Worm (Caenorhabditis elegans) whole organism, L1 larva: Measurements from ENCODE around the gene aqp-5.

Experiments used
- C16A3.4 ChIP-seq: fragments of 150-350 bp; optimal IDR thresholded peaks from 2 replicates; lab custom pipeline; 2014; ENCODE audit warnings: missing biosample characterization, missing genetic modification characterization
- C34B4.2 ChIP-seq: sonication (generic microtip); optimal IDR thresholded peaks from 2 replicates; lab custom pipeline; 2017; ENCODE audit warnings: mild to moderate bottlenecking, missing genetic modification characterization, missing compliant biosample characterization
- F16B12.6 ChIP-seq: fragments of 150-350 bp; optimal IDR thresholded peaks from 2 replicates; lab custom pipeline; 2014; ENCODE audit warnings: missing biosample characterization, missing genetic modification characterization
- aha-1 ChIP-seq: fragments of 150-350 bp; optimal IDR thresholded peaks from 2 replicates; lab custom pipeline; 2014; ENCODE audit warnings: missing biosample characterization, missing genetic modification characterization
- alr-1 ChIP-seq: fragments of 200-800 bp; sonication (Bioruptor generic); optimal IDR thresholded peaks from 2 replicates; lab custom pipeline; 2018; ENCODE audit warnings: borderline replicate concordance, mild to moderate bottlenecking, missing genetic modification characterization, missing compliant biosample characterization
- ama-1 ChIP-seq: fragments of 150-350 bp; optimal IDR thresholded peaks from 2 replicates; lab custom pipeline; 2014
- blmp-1 ChIP-seq: fragments of 150-350 bp; optimal IDR thresholded peaks from 2 replicates; lab custom pipeline; 2014; ENCODE audit warnings: missing biosample characterization, missing genetic modification characterization
- ceh-88 ChIP-seq: fragments of 200-800 bp; sonication (Bioruptor generic); IDR thresholded peaks from 2 replicates; pipeline ENCODE4 v1.3.6; 2022; ENCODE audit warnings: missing genetic modification characterization, missing compliant biosample characterization
- ceh-90 ChIP-seq: sonication (generic microtip); optimal IDR thresholded peaks from 2 replicates; lab custom pipeline; 2016; ENCODE audit warnings: missing genetic modification characterization, missing compliant biosample characterization
- dpl-1 ChIP-seq, 3 experiments: fragments of 150-350 bp in 2 of 3; sonication (generic microtip) in 1 of 3; optimal IDR thresholded peaks; 2 replicates each; lab custom pipeline; 2014 to 2017; ENCODE audit warnings: missing biosample characterization in 3 of 3, missing genetic modification characterization in 3 of 3, missing genetic modification reagents in 3 of 3
- efl-3 ChIP-seq: fragments of 200-800 bp; sonication (Bioruptor generic); optimal IDR thresholded peaks from 2 replicates; lab custom pipeline; 2018; ENCODE audit warnings: mild to moderate bottlenecking, missing genetic modification characterization, missing compliant biosample characterization
- egl-13 ChIP-seq: sonication (generic microtip); optimal IDR thresholded peaks from 2 replicates; lab custom pipeline; 2016; ENCODE audit warnings: missing genotype, missing genetic modification reagents, missing genetic modification characterization, missing compliant biosample characterization
- egl-27 ChIP-seq, 2 experiments: fragments of 150-350 bp in 1 of 2; sonication (generic microtip); optimal IDR thresholded peaks; 3 replicates each; lab custom pipeline; 2017 to 2018; ENCODE audit warnings: missing biosample characterization in 2 of 2, missing genetic modification characterization in 2 of 2, missing genetic modification reagents in 2 of 2
- fkh-10 ChIP-seq: sonication (generic microtip); optimal IDR thresholded peaks from 2 replicates; lab custom pipeline; 2017; ENCODE audit warnings: missing biosample characterization, missing genetic modification reagents, missing genetic modification characterization
- fkh-4 ChIP-seq: sonication (generic microtip); optimal IDR thresholded peaks from 2 replicates; lab custom pipeline; 2016; ENCODE audit warnings: missing compliant biosample characterization, missing genetic modification characterization, borderline replicate concordance
- hlh-17 ChIP-seq: fragments of 200-800 bp; sonication (Bioruptor generic); optimal IDR thresholded peaks from 2 replicates; lab custom pipeline; 2018; ENCODE audit warnings: missing genetic modification characterization, mild to moderate bottlenecking, missing compliant biosample characterization, moderate library complexity, borderline replicate concordance
- hpl-2 ChIP-seq: fragments of 150-350 bp; optimal IDR thresholded peaks from 2 replicates; lab custom pipeline; 2014; ENCODE audit warnings: missing biosample characterization, missing genetic modification reagents, missing genetic modification characterization
- lin-14 ChIP-seq: fragments of 200-800 bp; sonication (Bioruptor generic); optimal IDR thresholded peaks from 2 replicates; lab custom pipeline; 2018; ENCODE audit warnings: mild to moderate bottlenecking, missing genetic modification characterization, moderate library complexity, missing compliant biosample characterization
- lin-35 ChIP-seq, 2 experiments: fragments of 150-350 bp; optimal IDR thresholded peaks; 2 replicates each; lab custom pipeline; 2014; ENCODE audit warnings: missing biosample characterization in 2 of 2, missing genetic modification characterization in 2 of 2, missing genetic modification reagents in 2 of 2
- lin-39 ChIP-seq: fragments of 150-350 bp; optimal IDR thresholded peaks from 2 replicates; lab custom pipeline; 2014; ENCODE audit warnings: missing biosample characterization, missing genetic modification reagents, missing genetic modification characterization
- lsy-2 ChIP-seq, 2 experiments: fragments of 150-350 bp; optimal IDR thresholded peaks; 2 replicates each; lab custom pipeline; 2014; ENCODE audit warnings: missing biosample characterization in 2 of 2, missing genetic modification characterization in 2 of 2
- mab-9 ChIP-seq: fragments of 200-800 bp; sonication (Bioruptor generic); IDR thresholded peaks from 2 replicates; pipeline ENCODE4 v1.3.6; 2022; ENCODE audit warnings: missing genetic modification reagents, missing genetic modification characterization, missing compliant biosample characterization
- nhr-11 ChIP-seq: fragments of 150-350 bp; optimal IDR thresholded peaks from 2 replicates; lab custom pipeline; 2014; ENCODE audit warnings: missing biosample characterization, missing genetic modification characterization
- nhr-20 ChIP-seq: sonication (generic microtip); optimal IDR thresholded peaks from 2 replicates; lab custom pipeline; 2016; ENCODE audit warnings: mild to moderate bottlenecking, missing genetic modification characterization, missing compliant biosample characterization
- nhr-47 ChIP-seq: sonication (generic microtip); optimal IDR thresholded peaks from 2 replicates; lab custom pipeline; 2016; ENCODE audit warnings: mild to moderate bottlenecking, missing genetic modification characterization, moderate library complexity, missing compliant biosample characterization
- nhr-71 ChIP-seq: sonication (generic microtip); optimal IDR thresholded peaks from 2 replicates; lab custom pipeline; 2016; ENCODE audit warnings: mild to moderate bottlenecking, missing genetic modification characterization, moderate library complexity, missing compliant biosample characterization
- nhr-77 ChIP-seq: fragments of 150-350 bp; optimal IDR thresholded peaks from 2 replicates; lab custom pipeline; 2014; ENCODE audit warnings: missing biosample characterization, missing genetic modification characterization
- nhr-84 ChIP-seq: sonication (generic microtip); optimal IDR thresholded peaks from 2 replicates; lab custom pipeline; 2017; ENCODE audit warnings: missing biosample characterization, missing genetic modification characterization
- rnt-1 ChIP-seq: sonication (generic microtip); optimal IDR thresholded peaks from 2 replicates; lab custom pipeline; 2016; ENCODE audit warnings: mild to moderate bottlenecking, missing genetic modification characterization, moderate library complexity, missing compliant biosample characterization
- skn-1 ChIP-seq: fragments of 150-350 bp; optimal IDR thresholded peaks from 2 replicates; lab custom pipeline; 2014; ENCODE audit warnings: missing biosample characterization, missing genetic modification characterization
- snpc-4 ChIP-seq: fragments of 150-350 bp; optimal IDR thresholded peaks from 2 replicates; lab custom pipeline; 2014; ENCODE audit warnings: missing biosample characterization, missing genetic modification characterization
- sox-4 ChIP-seq: sonication (generic microtip); optimal IDR thresholded peaks from 2 replicates; lab custom pipeline; 2016; ENCODE audit warnings: missing genetic modification characterization, missing compliant biosample characterization
- sup-37 ChIP-seq: fragments of 200-800 bp; sonication (Bioruptor generic); optimal IDR thresholded peaks from 2 replicates; lab custom pipeline; 2018; ENCODE audit warnings: mild to moderate bottlenecking, missing genetic modification characterization, missing compliant biosample characterization
- swsn-7 ChIP-seq: sonication (generic microtip); optimal IDR thresholded peaks from 2 replicates; lab custom pipeline; 2016; ENCODE audit warnings: missing genetic modification characterization, missing compliant biosample characterization
- tbx-2 ChIP-seq: sonication (generic microtip); optimal IDR thresholded peaks from 2 replicates; lab custom pipeline; 2016; ENCODE audit warnings: missing genetic modification characterization, missing compliant biosample characterization
- unc-130 ChIP-seq: fragments of 150-350 bp; optimal IDR thresholded peaks from 2 replicates; lab custom pipeline; 2017; ENCODE audit warnings: missing biosample characterization, missing genetic modification characterization, inconsistent platforms
- unc-30 ChIP-seq: sonication (generic microtip); optimal IDR thresholded peaks from 2 replicates; lab custom pipeline; 2017; ENCODE audit warnings: missing biosample characterization, missing genetic modification characterization
- unc-62 ChIP-seq: fragments of 150-350 bp; optimal IDR thresholded peaks from 2 replicates; lab custom pipeline; 2014; ENCODE audit warnings: missing biosample characterization, missing genetic modification reagents, missing genetic modification characterization
- unc-86 ChIP-seq: sonication (generic microtip); optimal IDR thresholded peaks from 2 replicates; lab custom pipeline; 2016; ENCODE audit warnings: missing genetic modification characterization, missing compliant biosample characterization
- vab-15 ChIP-seq: sonication (generic microtip); optimal IDR thresholded peaks from 2 replicates; lab custom pipeline; 2017; ENCODE audit warnings: missing genotype, mild to moderate bottlenecking, missing genetic modification characterization, missing compliant biosample characterization
- zag-1 ChIP-seq: fragments of 150-350 bp; optimal IDR thresholded peaks from 2 replicates; lab custom pipeline; 2014; ENCODE audit warnings: missing biosample characterization, missing genetic modification characterization
- zip-4 ChIP-seq: fragments of 200-800 bp; sonication (Bioruptor generic); optimal IDR thresholded peaks from 2 replicates; lab custom pipeline; 2018; ENCODE audit warnings: mild to moderate bottlenecking, missing genetic modification characterization, moderate library complexity, missing compliant biosample characterization
- ztf-11 ChIP-seq, 2 experiments: sonication (generic microtip); optimal IDR thresholded peaks; 2 replicates each; lab custom pipeline; 2016 to 2017; ENCODE audit warnings: missing genetic modification characterization in 2 of 2, missing biosample characterization in 1 of 2, missing compliant biosample characterization in 1 of 2
- ztf-4 ChIP-seq: fragments of 150-350 bp; optimal IDR thresholded peaks from 2 replicates; lab custom pipeline; 2014; ENCODE audit warnings: missing biosample characterization, missing genetic modification characterization

The aqp-5 gene

DNA sequence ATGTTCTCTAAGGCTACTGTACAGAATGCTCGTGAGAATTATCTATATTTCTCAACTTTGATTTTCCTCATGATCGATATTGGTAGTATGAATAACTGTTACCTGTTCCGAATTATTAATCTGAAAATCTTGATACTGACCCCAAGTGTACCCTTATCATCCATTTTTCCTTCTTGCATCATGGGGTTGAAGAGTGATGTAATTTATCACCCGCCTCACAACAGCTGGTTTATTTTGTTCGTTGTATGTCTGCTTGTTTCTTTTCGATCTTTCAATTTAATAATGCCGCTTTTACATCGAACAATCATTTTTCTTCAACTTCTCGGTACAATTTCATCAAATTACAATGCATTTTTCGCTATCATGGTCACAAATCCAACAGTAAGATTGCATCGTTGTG, 17.3 kb downstream of the aqp-5 start, which contains the start of gene C35A5.6:
C35A5.6 (plus strand) TSS at position 283 of the 400 bp plus-strand sequence.
- TF ChIP-seq skn-1 (tag; lab: Kevin White, UChicago), result peak; percentile 4
- peak; percentile 5 for TF ChIP-seq nhr-20 (tag; lab: Kevin White, UChicago)
- peak; percentile 20 for TF ChIP-seq nhr-71 (tag; lab: Kevin White, UChicago)
- no peak for TF ChIP-seq tbx-2 (tag; lab: Kevin White, UChicago)
- peak; percentile 30 for TF ChIP-seq lin-14 (GFP tag; lab: Kevin White, UChicago)
- TF ChIP-seq rnt-1 (tag; lab: Kevin White, UChicago), result peak; percentile 22
- peak; percentile 30 for TF ChIP-seq blmp-1 (tag; lab: Kevin White, UChicago)
- TF ChIP-seq unc-130 (tag; lab: Kevin White, UChicago), result no peak

DNA sequence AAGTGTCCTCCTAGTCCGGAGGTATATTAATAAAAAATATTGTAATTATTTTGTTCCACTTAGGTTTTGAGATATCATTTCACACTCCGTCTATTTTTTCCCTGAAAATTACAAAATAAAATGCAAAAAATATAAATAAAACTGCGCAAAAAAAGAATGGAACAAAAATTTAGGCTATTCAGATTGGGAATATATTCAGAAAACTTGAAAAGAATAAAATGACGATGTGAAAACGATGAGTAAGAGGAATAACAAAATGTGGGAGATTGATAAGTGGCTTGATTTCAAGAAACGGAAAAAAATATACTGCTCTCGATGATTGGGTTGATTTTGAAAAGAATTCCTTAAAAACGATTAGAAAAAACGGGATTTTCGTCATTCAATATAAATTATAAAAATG, 22.7 kb downstream of the aqp-5 start, which contains the start of gene dmsr-8:
dmsr-8 (minus strand) TSS at position 101 of the 400 bp plus-strand sequence.
- TF ChIP-seq fkh-4 (no peak), nhr-11 (no peak), efl-3 (GFP tag; lab: Kevin White, UChicago) (no peak), unc-86 (tag; lab: Kevin White, UChicago) (no peak), dpl-1 (GFP tag; optimal IDR thresholded peaks at IDR 0.05; lab: Kevin White, UChicago) (no peak), sup-37 (GFP tag; lab: Kevin White, UChicago) (no peak), ama-1 (lab: Kevin White, UChicago) (no peak), F16B12.6 (tag; lab: Kevin White, UChicago) (no peak), ztf-4 (tag; lab: Kevin White, UChicago) (no peak), swsn-7 (tag; lab: Kevin White, UChicago) (no peak), nhr-47 (tag; lab: Kevin White, UChicago) (no peak), C16A3.4 (tag; lab: Kevin White, UChicago) (no peak), hlh-17 (GFP tag; lab: Kevin White, UChicago) (no peak), ztf-11 (tag; optimal IDR thresholded peaks at IDR 0.05; lab: Kevin White, UChicago) (no peak), tbx-2 (tag; lab: Kevin White, UChicago) (no peak), egl-27 (tag; optimal IDR thresholded peaks at IDR 0.05; lab: Kevin White, UChicago) (no peak), unc-62 (GFP tag; lab: Kevin White, UChicago) (no peak)

DNA sequence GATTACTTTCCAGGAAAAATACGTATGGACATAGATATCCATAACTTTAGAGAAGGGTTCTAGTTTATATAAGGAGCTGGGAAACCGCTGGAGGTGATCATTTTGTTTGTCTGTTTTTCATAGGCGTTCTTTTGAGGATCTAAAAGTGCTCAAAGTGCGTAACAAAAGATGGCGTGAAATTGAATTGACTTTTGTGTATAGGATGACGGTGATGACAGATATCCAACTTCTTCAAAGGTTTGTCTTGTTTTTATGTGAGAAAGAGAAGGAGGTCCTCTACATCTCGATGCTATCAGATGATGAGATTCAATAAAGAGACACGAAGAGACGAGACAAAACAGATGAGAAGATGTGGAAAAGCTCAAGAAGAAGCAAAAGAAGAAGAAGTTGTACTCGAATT, 25.2 kb downstream of the aqp-5 start:
- TF ChIP-seq lin-14 (GFP tag; lab: Kevin White, UChicago), result peak; percentile 24
- TF ChIP-seq fkh-10 (GFP tag; lab: Kevin White, UChicago), result peak; percentile 51
- TF ChIP-seq nhr-71 (tag; lab: Kevin White, UChicago), result no peak

DNA sequence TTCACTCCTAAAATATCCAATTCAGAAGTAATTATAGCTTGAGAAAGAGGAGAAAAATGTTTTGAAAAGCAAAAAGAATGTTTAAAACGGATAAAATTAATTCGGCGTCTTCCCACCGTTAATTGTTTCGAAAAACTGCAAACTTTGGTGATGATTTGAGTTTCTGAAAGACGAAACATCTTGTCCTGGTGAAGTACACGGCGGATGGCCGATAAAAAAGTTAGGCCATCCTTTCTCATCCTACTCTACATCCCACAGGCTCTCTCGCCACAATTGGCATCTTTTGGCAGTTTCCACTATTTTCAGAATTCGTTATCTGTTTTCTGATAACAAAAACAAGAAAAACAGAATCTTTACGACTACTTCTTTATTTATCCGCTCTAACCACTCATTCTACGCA, 34.4 kb downstream of the aqp-5 start, which contains the start of the genes C35A5.8 and hda-11:
C35A5.8 (minus strand) TSS at position 7 of the 400 bp plus-strand sequence.
hda-11 (plus strand) TSS at position 283 of the 400 bp plus-strand sequence.
- no peak for TF ChIP-seq nhr-77 (tag; lab: Kevin White, UChicago)
- TF ChIP-seq nhr-47 (tag; lab: Kevin White, UChicago), result peak; percentile 91
- TF ChIP-seq alr-1, result no peak
- peak; percentile 74 for TF ChIP-seq lin-14 (GFP tag; lab: Kevin White, UChicago)
- TF ChIP-seq mab-9 (GFP tag; lab: Robert Waterston, UW), result peak; percentile 70
- TF ChIP-seq zip-4 (GFP tag; lab: Kevin White, UChicago), result peak; percentile 6
- TF ChIP-seq ama-1 (lab: Kevin White, UChicago), result no peak
- no peak for TF ChIP-seq unc-30
- TF ChIP-seq lin-35 (GFP tag; optimal IDR thresholded peaks at IDR 0.05; lab: Kevin White, UChicago), result peak; percentile 71 to 74
- TF ChIP-seq egl-13 (tag; lab: Kevin White, UChicago), result peak; percentile 84
- TF ChIP-seq zag-1 (tag; lab: Kevin White, UChicago), result no peak
- TF ChIP-seq hlh-17 (GFP tag; lab: Kevin White, UChicago), result no peak
- TF ChIP-seq C34B4.2 (tag; lab: Kevin White, UChicago), result no peak
- TF ChIP-seq vab-15 (tag; lab: Kevin White, UChicago), result no peak
- TF ChIP-seq unc-86 (tag; lab: Kevin White, UChicago), result peak; percentile 59
- TF ChIP-seq sox-4, result peak; percentile 89
- TF ChIP-seq lsy-2 (tag; optimal IDR thresholded peaks at IDR 0.05; lab: Kevin White, UChicago), result peak; percentile 54 to 61
- peak; percentile 58 for TF ChIP-seq snpc-4 (tag; lab: Kevin White, UChicago)
- peak in 1 of 2 experiments; percentile 94 for TF ChIP-seq ztf-11 (tag; optimal IDR thresholded peaks at IDR 0.05; lab: Kevin White, UChicago)
- TF ChIP-seq lin-39 (tag; lab: Kevin White, UChicago), result peak; percentile 58
- TF ChIP-seq aha-1, result no peak
- TF ChIP-seq hpl-2 (GFP tag; lab: Kevin White, UChicago), result no peak
- TF ChIP-seq rnt-1 (tag; lab: Kevin White, UChicago), result peak; percentile 99
- no peak for TF ChIP-seq ceh-88
- peak; percentile 46 for TF ChIP-seq C16A3.4 (tag; lab: Kevin White, UChicago)
- no peak for TF ChIP-seq nhr-84 (tag; lab: Kevin White, UChicago)
- peak; percentile 88 for TF ChIP-seq nhr-71 (tag; lab: Kevin White, UChicago)
- TF ChIP-seq ceh-90 (tag; lab: Kevin White, UChicago), result peak; percentile 94
- no peak for TF ChIP-seq nhr-11
